Worm (Caenorhabditis elegans) whole organism, midembryonic: ENCODE measurements around the gene Y113G7B.15.

ENCODE experiments used
- T22C8.4 ChIP-seq: fragments of 200-800 bp; sonication (Bioruptor generic); IDR thresholded peaks from 2 replicates; pipeline ENCODE4 v1.3.6; 2022; ENCODE audit warnings: missing genetic modification characterization, missing compliant biosample characterization
- cog-1 ChIP-seq: sonication (generic microtip); optimal IDR thresholded peaks from 2 replicates; lab custom pipeline; 2016; ENCODE audit warnings: missing genetic modification characterization, missing compliant biosample characterization
- flt-1 ChIP-seq: fragments of 200-800 bp; sonication (Bioruptor generic); IDR thresholded peaks from 2 replicates; pipeline ENCODE4 v1.3.6; 2022; ENCODE audit warnings: missing genetic modification characterization, missing compliant biosample characterization
- klf-2 ChIP-seq: fragments of 200-800 bp; sonication (Bioruptor generic); conservative IDR thresholded peaks from 2 replicates; pipeline ENCODE4 v1.3.6; 2022; ENCODE audit warnings: missing genetic modification reagents, missing genetic modification characterization, missing compliant biosample characterization
- med-1 ChIP-seq: sonication (generic microtip); optimal IDR thresholded peaks from 2 replicates; lab custom pipeline; 2017; ENCODE audit warnings: missing genetic modification characterization, mild to moderate bottlenecking, missing compliant biosample characterization, antibody characterized with exemption, missing genetic modification reagents; ENCODE audit not compliant: insufficient read depth
- ref-1 ChIP-seq: fragments of 200-800 bp; sonication (Bioruptor generic); conservative IDR thresholded peaks from 2 replicates; pipeline ENCODE4 v1.3.6; 2022; ENCODE audit warnings: missing genetic modification reagents, missing genetic modification characterization, missing compliant biosample characterization
- tab-1 ChIP-seq: fragments of 200-800 bp; sonication (Bioruptor generic); IDR thresholded peaks from 2 replicates; pipeline ENCODE4 v1.3.6; 2022; ENCODE audit warnings: missing genetic modification characterization, missing compliant biosample characterization
- ztf-23 ChIP-seq: fragments of 200-800 bp; sonication (Bioruptor generic); IDR thresholded peaks from 2 replicates; pipeline ENCODE4 v1.3.6; 2022; ENCODE audit warnings: missing genetic modification reagents, missing genetic modification characterization, missing compliant biosample characterization
- ztf-29 ChIP-seq: fragments of 200-800 bp; sonication (Bioruptor generic); IDR thresholded peaks from 2 replicates; pipeline ENCODE4 v1.3.6; 2022; ENCODE audit warnings: missing genetic modification reagents, missing genetic modification characterization, missing compliant biosample characterization

Y113G7B.15 gene

ce11 chrV:20206086-20206485, 27.6 kb downstream of the Y113G7B.15 start, which contains the start of the genes fbxb-59 and srbc-34:
fbxb-59 (minus strand) TSS chrV:20206186.
srbc-34 (plus strand) TSS chrV:20206318.
- no peak for TF ChIP-seq cog-1 (tag; lab: Kevin White, UChicago)
- no peak for TF ChIP-seq ztf-29 (GFP tag; lab: Robert Waterston, UW)
- no peak for TF ChIP-seq klf-2
- no peak for TF ChIP-seq flt-1 (GFP tag; lab: Robert Waterston, UW)
- TF ChIP-seq ztf-23 (GFP tag; lab: Robert Waterston, UW), result no peak
- TF ChIP-seq ref-1 (GFP tag; lab: Robert Waterston, UW), result no peak
- no peak for TF ChIP-seq tab-1 (GFP tag; lab: Robert Waterston, UW)
- no peak for TF ChIP-seq med-1
- TF ChIP-seq T22C8.4 (GFP tag; lab: Robert Waterston, UW), result no peak

ce11 chrV:20203085-20203484, 30.6 kb downstream of the Y113G7B.15 start, which contains the start of gene fbxa-113:
fbxa-113 (plus strand) TSS chrV:20203385.
- TF ChIP-seq ztf-23 (GFP tag; lab: Robert Waterston, UW) (no peak), klf-2 (no peak), ref-1 (GFP tag; lab: Robert Waterston, UW) (no peak), cog-1 (tag; lab: Kevin White, UChicago) (no peak), ztf-29 (GFP tag; lab: Robert Waterston, UW) (no peak), tab-1 (GFP tag; lab: Robert Waterston, UW) (no peak), med-1 (no peak), T22C8.4 (GFP tag; lab: Robert Waterston, UW) (no peak), flt-1 (GFP tag; lab: Robert Waterston, UW) (no peak)

ce11 chrV:20201316-20201715, 32.3 kb downstream of the Y113G7B.15 start, which contains the start of gene fbxa-114:
fbxa-114 (plus strand) TSS chrV:20201616.
- no peak for TF ChIP-seq ztf-29 (GFP tag; lab: Robert Waterston, UW)
- TF ChIP-seq T22C8.4 (GFP tag; lab: Robert Waterston, UW), result no peak
- no peak for TF ChIP-seq med-1
- no peak for TF ChIP-seq ztf-23 (GFP tag; lab: Robert Waterston, UW)
- TF ChIP-seq klf-2, result no peak
- no peak for TF ChIP-seq cog-1 (tag; lab: Kevin White, UChicago)
- TF ChIP-seq flt-1 (GFP tag; lab: Robert Waterston, UW), result no peak
- no peak for TF ChIP-seq ref-1 (GFP tag; lab: Robert Waterston, UW)
- no peak for TF ChIP-seq tab-1 (GFP tag; lab: Robert Waterston, UW)

- no peak for TF ChIP-seq tab-1 (GFP tag; lab: Robert Waterston, UW)
- TF ChIP-seq ref-1 (GFP tag; lab: Robert Waterston, UW), result no peak
- no peak for TF ChIP-seq ztf-23 (GFP tag; lab: Robert Waterston, UW)
- TF ChIP-seq T22C8.4 (GFP tag; lab: Robert Waterston, UW), result no peak
- TF ChIP-seq med-1, result no peak
- no peak for TF ChIP-seq cog-1 (tag; lab: Kevin White, UChicago)
- TF ChIP-seq flt-1 (GFP tag; lab: Robert Waterston, UW), result no peak
Measured at ce11 chrV:20199658-20200057, 34.0 kb downstream of the Y113G7B.15 start.

- TF ChIP-seq flt-1 (GFP tag; lab: Robert Waterston, UW) (no peak), cog-1 (tag; lab: Kevin White, UChicago) (no peak), klf-2 (no peak), tab-1 (GFP tag; lab: Robert Waterston, UW) (no peak), med-1 (no peak), T22C8.4 (GFP tag; lab: Robert Waterston, UW) (no peak), ztf-23 (GFP tag; lab: Robert Waterston, UW) (no peak), ztf-29 (GFP tag; lab: Robert Waterston, UW) (no peak), ref-1 (GFP tag; lab: Robert Waterston, UW) (no peak)
Measured at ce11 chrV:20198954-20199353, 34.7 kb downstream of the Y113G7B.15 start, which contains the start of gene fog-2. fog-2 (plus strand) TSS chrV:20199254.

- TF ChIP-seq klf-2, result no peak
- TF ChIP-seq flt-1 (GFP tag; lab: Robert Waterston, UW), result no peak
- TF ChIP-seq T22C8.4 (GFP tag; lab: Robert Waterston, UW), result no peak
- no peak for TF ChIP-seq tab-1 (GFP tag; lab: Robert Waterston, UW)
- no peak for TF ChIP-seq ztf-23 (GFP tag; lab: Robert Waterston, UW)
- TF ChIP-seq med-1, result no peak
- no peak for TF ChIP-seq cog-1 (tag; lab: Kevin White, UChicago)
- TF ChIP-seq ref-1 (GFP tag; lab: Robert Waterston, UW), result no peak
Measured at ce11 chrV:20196671-20197070, 37.0 kb downstream of the Y113G7B.15 start, which contains the start of gene ftr-1. ftr-1 (plus strand) TSS chrV:20196971.

ce11 chrV:20195451-20196036, 38.1 kb downstream of the Y113G7B.15 start, which contains the start of the genes srh-217 and Y113G7B.28:
srh-217 (minus strand) TSS chrV:20195551.
Y113G7B.28 (plus strand) TSS chrV:20195986.
- TF ChIP-seq ref-1 (GFP tag; lab: Robert Waterston, UW), result no peak
- no peak for TF ChIP-seq klf-2
- no peak for TF ChIP-seq tab-1 (GFP tag; lab: Robert Waterston, UW)
- TF ChIP-seq T22C8.4 (GFP tag; lab: Robert Waterston, UW), result no peak
- TF ChIP-seq ztf-23 (GFP tag; lab: Robert Waterston, UW), result no peak
- TF ChIP-seq ztf-29 (GFP tag; lab: Robert Waterston, UW), result no peak
- TF ChIP-seq med-1, result no peak
- no peak for TF ChIP-seq cog-1 (tag; lab: Kevin White, UChicago)
- TF ChIP-seq flt-1 (GFP tag; lab: Robert Waterston, UW), result no peak

ce11 chrV:20192102-20192880, 41.4 kb downstream of the Y113G7B.15 start, which contains the start of the genes fbxa-115 and Y113G7B.27:
fbxa-115 (minus strand) TSS chrV:20192152.
Y113G7B.27 (plus strand) TSS chrV:20192830.
- TF ChIP-seq T22C8.4 (GFP tag; lab: Robert Waterston, UW), result no peak
- no peak for TF ChIP-seq tab-1 (GFP tag; lab: Robert Waterston, UW)
- no peak for TF ChIP-seq ztf-29 (GFP tag; lab: Robert Waterston, UW)
- no peak for TF ChIP-seq ref-1 (GFP tag; lab: Robert Waterston, UW)
- no peak for TF ChIP-seq ztf-23 (GFP tag; lab: Robert Waterston, UW)
- TF ChIP-seq med-1, result no peak
- no peak for TF ChIP-seq cog-1 (tag; lab: Kevin White, UChicago)
- TF ChIP-seq flt-1 (GFP tag; lab: Robert Waterston, UW), result no peak
- no peak for TF ChIP-seq klf-2
